Worm (Caenorhabditis elegans): ENCODE data around the gene R02F11.9.

R02F11.9 gene

DNA sequence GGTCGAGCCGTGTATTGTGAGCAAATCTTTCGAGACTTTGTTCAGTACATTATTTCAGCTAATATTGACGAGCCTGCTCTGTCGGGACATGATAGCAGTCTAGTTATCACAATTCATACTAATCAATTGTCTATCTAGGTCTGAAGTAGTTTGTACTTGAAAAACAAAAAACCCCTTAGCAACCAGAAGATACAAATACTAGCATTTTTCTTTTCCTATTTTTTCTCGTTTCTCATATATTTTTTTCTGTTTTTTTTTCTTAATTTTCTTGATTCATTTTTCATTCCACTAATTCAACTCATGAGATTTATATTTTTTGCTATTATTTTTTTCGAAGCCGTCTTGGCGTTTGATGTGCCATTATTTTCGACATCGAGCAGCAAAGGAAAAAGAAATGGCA lies at the start of gene R02F11.9:
Gene R02F11.9, plus strand, starts transcription at position 301 of the 400 bp plus-strand sequence.
- TF ChIP-seq aly-2 (tag; optimal IDR thresholded peaks at IDR 0.05) (no peak), mab-9 (GFP tag; IDR thresholded peaks at IDR 0.05) (no peak), ama-1 (optimal IDR thresholded peaks at IDR 0.05) (no peak), rnt-1 (tag; optimal IDR thresholded peaks at IDR 0.05) (no peak), alr-1 (tag; optimal IDR thresholded peaks at IDR 0.05; ENCODE audit: borderline replicate concordance) (no peak), dsc-1 (tag; optimal IDR thresholded peaks at IDR 0.05) (no peak), lir-3 (tag; optimal IDR thresholded peaks at IDR 0.05; ENCODE audit: poor library complexity) (no peak), irx-1 (tag; optimal IDR thresholded peaks at IDR 0.05) (no peak), ces-1 (GFP tag; optimal IDR thresholded peaks at IDR 0.05) (no peak), pax-3 (tag; optimal IDR thresholded peaks at IDR 0.05) (no peak), lsy-2 (tag; optimal IDR thresholded peaks at IDR 0.05) (no peak), skn-1 (tag; optimal IDR thresholded peaks at IDR 0.05) (no peak), unc-86 (tag; optimal IDR thresholded peaks at IDR 0.05) (no peak), nhr-84 (tag; optimal IDR thresholded peaks at IDR 0.05) (no peak), F16B12.6 (tag; optimal IDR thresholded peaks at IDR 0.05) (no peak), nhr-90 (tag; optimal IDR thresholded peaks at IDR 0.05; ENCODE audit: poor library complexity) (no peak), nhr-20 (tag; optimal IDR thresholded peaks at IDR 0.05) (no peak), fkh-8 (tag; optimal IDR thresholded peaks at IDR 0.05) (no peak)

DNA sequence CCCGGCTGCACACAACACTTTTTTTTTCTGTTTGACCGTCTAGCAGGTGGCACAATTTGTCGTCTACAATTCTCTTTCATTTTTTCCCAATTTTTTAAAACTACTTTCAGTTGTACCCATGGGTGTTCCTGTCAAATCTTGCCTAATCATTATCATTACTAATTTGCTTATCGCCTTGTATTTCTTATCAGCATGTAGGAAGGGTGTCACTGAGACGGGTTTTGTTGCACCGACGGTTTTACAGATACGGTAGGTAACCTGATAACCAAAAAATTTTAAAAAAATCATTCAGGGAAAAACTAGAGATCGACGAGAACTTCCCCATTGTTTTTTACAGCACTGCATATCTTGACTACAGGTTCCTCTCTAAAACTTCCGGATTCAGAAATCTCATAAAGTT lies 49.5 kb upstream of the R02F11.9 start, which contains the start of gene F39G3.2:
Gene F39G3.2, plus strand, starts transcription at position 105 of the 400 bp plus-strand sequence.
- TF ChIP-seq unc-130 (tag; optimal IDR thresholded peaks at IDR 0.05) (no peak), nhr-237 (tag; optimal IDR thresholded peaks at IDR 0.05) (no peak), ceh-90 (tag; optimal IDR thresholded peaks at IDR 0.05) (no peak), rnt-1 (tag; optimal IDR thresholded peaks at IDR 0.05) (no peak), nhr-20 (tag; optimal IDR thresholded peaks at IDR 0.05) (no peak), lin-15B (tag; optimal IDR thresholded peaks at IDR 0.05) (no peak), hlh-4 (tag; optimal IDR thresholded peaks at IDR 0.05) (no peak), zag-1 (tag; optimal IDR thresholded peaks at IDR 0.05) (no peak), vab-15 (tag; optimal IDR thresholded peaks at IDR 0.05) (no peak), fos-1 (tag; optimal IDR thresholded peaks at IDR 0.05) (no peak), elt-2 (tag; optimal IDR thresholded peaks at IDR 0.05) (peak; percentile 62), jun-1 (tag; optimal IDR thresholded peaks at IDR 0.05) (peak; percentile 18), unc-86 (tag; optimal IDR thresholded peaks at IDR 0.05) (no peak), ets-5 (GFP tag; IDR thresholded peaks at IDR 0.05) (no peak), snu-23 (GFP tag; optimal IDR thresholded peaks at IDR 0.05) (no peak), nhr-11 (tag; optimal IDR thresholded peaks at IDR 0.05) (no peak)

DNA sequence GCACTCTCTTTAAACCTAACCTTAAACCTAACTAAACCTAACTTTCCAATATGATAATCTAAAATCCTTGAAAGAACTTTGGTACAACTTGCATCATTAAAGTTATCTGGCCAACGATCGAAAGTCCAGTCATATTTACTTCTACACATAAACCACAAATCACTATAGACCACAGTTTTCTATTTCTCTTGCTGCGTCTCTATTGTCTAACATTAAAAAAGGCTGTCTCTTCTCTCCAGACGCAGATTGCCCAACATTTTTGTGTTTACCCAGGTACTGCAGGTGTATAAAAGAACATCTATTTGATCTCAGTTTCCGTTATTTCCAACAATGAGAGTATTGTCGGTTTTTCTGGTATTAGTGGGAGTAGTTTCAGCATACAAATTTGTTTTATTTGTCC lies 45.1 kb upstream of the R02F11.9 start, which contains the start of gene ugt-61:
Gene ugt-61, plus strand, starts transcription at position 233 of the 400 bp plus-strand sequence.
- TF ChIP-seq lin-14 (GFP tag; optimal IDR thresholded peaks at IDR 0.05) (peak; percentile 73), mep-1 (tag; optimal IDR thresholded peaks at IDR 0.05) (peak; percentile 13), dpl-1 (GFP tag; optimal IDR thresholded peaks at IDR 0.05) (peak in 1 of 3 experiments; percentile 2), nhr-77 (tag; optimal IDR thresholded peaks at IDR 0.05) (peak; percentile 29), nhr-12 (tag; optimal IDR thresholded peaks at IDR 0.05) (no peak), snu-23 (GFP tag; optimal IDR thresholded peaks at IDR 0.05) (peak; percentile 41), rnt-1 (tag; optimal IDR thresholded peaks at IDR 0.05) (peak; percentile 22), blmp-1 (tag; optimal IDR thresholded peaks at IDR 0.05) (peak; percentile 33), nhr-90 (tag; optimal IDR thresholded peaks at IDR 0.05; ENCODE audit: poor library complexity) (peak; percentile 21), Y116A8C.19 (tag; optimal IDR thresholded peaks at IDR 0.05; ENCODE audit: borderline replicate concordance) (no peak), elt-3 (tag; optimal IDR thresholded peaks at IDR 0.05) (peak in 1 of 6 experiments; percentile 9), swsn-7 (tag; optimal IDR thresholded peaks at IDR 0.05) (no peak), efl-1 (optimal IDR thresholded peaks at IDR 0.05) (peak in 1 of 2 experiments; percentile 10), efl-1 (GFP tag; optimal IDR thresholded peaks at IDR 0.05 in 1 of 2) (peak in 1 of 2 experiments; percentile 93), nhr-84 (tag; optimal IDR thresholded peaks at IDR 0.05) (no peak), nhr-20 (tag; optimal IDR thresholded peaks at IDR 0.05) (peak; percentile 61), lin-35 (GFP tag; optimal IDR thresholded peaks at IDR 0.05) (peak in 1 of 2 experiments; percentile 15), nhr-85 (tag) (peak; percentile 81), ceh-8 (GFP tag; optimal IDR thresholded peaks at IDR 0.05) (no peak), F16B12.6 (tag; optimal IDR thresholded peaks at IDR 0.05) (no peak)

Measured in whole organism, L1 larva.